Worm (Caenorhabditis elegans) whole organism, L4/young adult: Measurements from ENCODE around the gene M163.7.

ENCODE experiments used
- dao-5 ChIP-seq: sonication (generic microtip); optimal IDR thresholded peaks from 2 replicates; lab custom pipeline; 2016; ENCODE audit warnings: missing genotype, missing genetic modification characterization, moderate library complexity, missing compliant biosample characterization
- him-1 ChIP-seq: sonication (generic microtip); optimal IDR thresholded peaks from 2 replicates; lab custom pipeline; 2016; ENCODE audit warnings: missing genotype, missing genetic modification reagents, missing genetic modification characterization, missing compliant biosample characterization

DNA sequence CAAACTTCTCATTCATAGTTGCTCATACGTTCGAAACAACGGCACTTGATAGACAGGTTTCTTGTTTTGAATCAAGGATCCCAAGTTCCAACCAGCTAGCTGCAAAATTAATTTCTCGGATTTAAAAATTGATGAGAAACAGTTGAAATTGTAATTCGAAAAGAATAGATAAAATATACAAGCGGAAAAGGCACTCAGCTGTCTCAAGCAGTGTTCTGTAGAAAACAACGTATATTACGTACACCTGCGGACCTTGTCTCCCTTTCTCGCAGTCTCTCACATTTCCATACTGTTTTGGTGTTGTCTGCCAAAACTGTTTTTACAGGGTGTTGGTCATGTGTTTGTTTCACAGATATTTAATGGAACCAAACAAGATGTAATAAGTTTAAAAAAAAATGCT lies 49.0 kb upstream of the M163.7 start, which contains the start of gene F23D12.10:
- TF ChIP-seq dao-5 (tag; lab: Kevin White, UChicago) = no peak
- no peak for TF ChIP-seq him-1 (tag; lab: Kevin White, UChicago)
